Fruit fly (Drosophila melanogaster) whole organism, prepupa: Measurements from ENCODE around the gene CG17440.
A peak's percentile ranks its signal among the peaks of the same experiment; 100 is the strongest.

ENCODE experiments used
- CG11762 ChIP-seq: fragments of 200-800 bp; sonication (Bioruptor generic); optimal IDR thresholded peaks from 3 replicates; lab custom pipeline; 2016; ENCODE audit warnings: missing biosample characterization, missing genetic modification characterization; ENCODE audit not compliant: insufficient read depth
- CG1621 ChIP-seq: fragments of 200-800 bp; sonication (Bioruptor generic); optimal IDR thresholded peaks from 3 replicates; lab custom pipeline; 2018; ENCODE audit warnings: missing biosample characterization, mild to moderate bottlenecking, missing genetic modification characterization
- CG4318 ChIP-seq: fragments of 200-800 bp; sonication (Bioruptor generic); optimal IDR thresholded peaks from 3 replicates; lab custom pipeline; 2017; ENCODE audit warnings: missing biosample characterization, mild to moderate bottlenecking, missing genetic modification characterization
- CG6163 ChIP-seq: fragments of 200-800 bp; sonication (Bioruptor generic); IDR thresholded peaks from 3 replicates; pipeline ENCODE4 v1.3.6; 2022; ENCODE audit warnings: missing biosample characterization, missing genetic modification characterization
- Eip93F ChIP-seq: fragments of 200-800 bp; sonication (Bioruptor generic); optimal IDR thresholded peaks from 2 replicates; lab custom pipeline; 2016; ENCODE audit warnings: missing biosample characterization, mild to moderate bottlenecking, missing genetic modification characterization
- Ets21C ChIP-seq: fragments of 200-800 bp; sonication (Bioruptor generic); optimal IDR thresholded peaks from 3 replicates; lab custom pipeline; 2016; ENCODE audit warnings: missing biosample characterization, missing genetic modification characterization
- Sox14 ChIP-seq: fragments of 200-800 bp; sonication (Bioruptor generic); optimal IDR thresholded peaks from 3 replicates; lab custom pipeline; 2016; ENCODE audit warnings: missing biosample characterization, missing genetic modification characterization
- cyc ChIP-seq: fragments of 200-800 bp; sonication (Bioruptor generic); optimal IDR thresholded peaks from 3 replicates; lab custom pipeline; 2016; ENCODE audit warnings: missing biosample characterization, missing genetic modification characterization
- fd85E ChIP-seq: fragments of 200-800 bp; sonication (Bioruptor generic); optimal IDR thresholded peaks from 3 replicates; lab custom pipeline; 2016; ENCODE audit warnings: missing biosample characterization, missing genetic modification characterization
- salr ChIP-seq, 2 experiments: fragments of 200-800 bp; sonication (Bioruptor generic); optimal IDR thresholded peaks; 3 replicates each; lab custom pipeline; 2016 to 2018; ENCODE audit warnings: missing biosample characterization in 2 of 2, missing genetic modification characterization in 2 of 2, mild to moderate bottlenecking in 1 of 2

CG17440 gene

dm6 chrX:9220434-9220833, 49.3 kb downstream of the CG17440 start (continued):
- TF ChIP-seq salr (GFP tag; optimal IDR thresholded peaks at IDR 0.05; lab: Kevin White, UChicago) (no peak), CG4318 (GFP tag; lab: Kevin White, UChicago) (peak; percentile 39), Ets21C (GFP tag; lab: Kevin White, UChicago) (no peak), Sox14 (GFP tag; lab: Kevin White, UChicago) (no peak), Eip93F (GFP tag; lab: Kevin White, UChicago) (no peak), fd85E (GFP tag; lab: Kevin White, UChicago) (no peak), CG11762 (GFP tag; lab: Kevin White, UChicago) (no peak), cyc (no peak), CG6163 (GFP tag; lab: Robert Waterston, UW) (peak; percentile 72), CG1621 (tag; lab: Kevin White, UChicago) (no peak)
